Worm (Caenorhabditis elegans): ENCODE measurements around the gene C44H9.7.

- TF ChIP-seq snpc-4 (GFP tag; optimal IDR thresholded peaks at IDR 0.05) (no peak), snpc-4 (tag; optimal IDR thresholded peaks at IDR 0.05) (no peak), nhr-90 (tag; optimal IDR thresholded peaks at IDR 0.05) (no peak), gei-17 (GFP tag; optimal IDR thresholded peaks at IDR 0.05) (no peak), lin-40 (tag; optimal IDR thresholded peaks at IDR 0.05) (no peak), nfya-1 (tag; optimal IDR thresholded peaks at IDR 0.05; ENCODE audit: borderline replicate concordance, insufficient read depth) (no peak), madf-6 (GFP tag; IDR thresholded peaks at IDR 0.05) (no peak), rec-8 (tag; optimal IDR thresholded peaks at IDR 0.05) (no peak), die-1 (tag; optimal IDR thresholded peaks at IDR 0.05) (no peak), ceh-100 (GFP tag; IDR thresholded peaks at IDR 0.05) (no peak), aptf-2 (GFP tag; conservative IDR thresholded peaks at IDR 0.05) (no peak)
These were observed at the start of gene C44H9.7 for ce11 chrV:12854766-12855165.
